Worm (Caenorhabditis elegans): ENCODE results near the gene itm-2.

itm-2 gene

DNA sequence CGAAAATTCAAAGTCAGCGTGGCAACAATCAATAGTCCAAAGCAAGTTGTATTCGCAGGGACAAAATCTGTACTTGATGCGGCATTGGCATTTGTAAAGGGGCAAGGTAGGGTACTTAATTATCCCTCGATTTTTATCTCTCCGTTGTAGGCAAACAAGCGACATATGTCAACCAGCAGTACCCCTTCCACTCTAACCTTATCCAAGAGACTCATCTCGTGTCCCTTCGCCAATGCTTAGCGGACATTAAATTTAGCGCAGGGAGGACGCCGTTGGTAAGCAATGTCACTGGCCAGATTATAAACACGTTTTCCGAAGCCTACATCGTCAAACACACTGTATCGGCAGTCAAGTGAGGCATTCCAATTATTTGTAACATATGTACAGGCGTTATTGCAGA, 15.6 kb upstream of the itm-2 start (continued):
- TF ChIP-seq aly-2 (tag; optimal IDR thresholded peaks at IDR 0.05) (peak; percentile 94), nhr-19 (GFP tag; conservative IDR thresholded peaks at IDR 0.05) (peak; percentile 97), ets-5 (GFP tag; IDR thresholded peaks at IDR 0.05) (no peak), ztf-11 (tag; optimal IDR thresholded peaks at IDR 0.05) (peak in 1 of 2 experiments; percentile 95), mdl-1 (tag; optimal IDR thresholded peaks at IDR 0.05) (peak; percentile 0 to 96), xbp-1 (tag; optimal IDR thresholded peaks at IDR 0.05) (peak; percentile 96), hlh-17 (GFP tag; optimal IDR thresholded peaks at IDR 0.05; ENCODE audit: borderline replicate concordance) (no peak), lin-13 (GFP tag; optimal IDR thresholded peaks at IDR 0.05) (peak; percentile 96), isw-1 (GFP tag; IDR thresholded peaks at IDR 0.05) (peak; percentile 84), mef-2 (tag; optimal IDR thresholded peaks at IDR 0.05) (peak; percentile 93), dpl-1 (GFP tag; optimal IDR thresholded peaks at IDR 0.05) (peak; percentile 35 to 67 (median 62)), egl-13 (tag; optimal IDR thresholded peaks at IDR 0.05) (peak; percentile 95), fkh-4 (tag; optimal IDR thresholded peaks at IDR 0.05; ENCODE audit: borderline replicate concordance) (peak; percentile 90), lin-35 (GFP tag; optimal IDR thresholded peaks at IDR 0.05) (peak; percentile 70 to 93), elt-3 (tag; optimal IDR thresholded peaks at IDR 0.05) (peak; percentile 65 to 98 (median 86)), ceh-82 (tag; optimal IDR thresholded peaks at IDR 0.05) (peak; percentile 98 to 99 (median 98)), snpc-4 (tag; optimal IDR thresholded peaks at IDR 0.05) (peak; percentile 83), nhr-20 (tag; optimal IDR thresholded peaks at IDR 0.05) (peak; percentile 98), aha-1 (tag; optimal IDR thresholded peaks at IDR 0.05) (peak; percentile 81), rnt-1 (tag; optimal IDR thresholded peaks at IDR 0.05) (peak; percentile 97), unc-62 (GFP tag; optimal IDR thresholded peaks at IDR 0.05) (no peak), ceh-88 (GFP tag; IDR thresholded peaks at IDR 0.05) (peak; percentile 91), zip-4 (GFP tag; optimal IDR thresholded peaks at IDR 0.05) (peak; percentile 94), elt-2 (tag; optimal IDR thresholded peaks at IDR 0.05) (peak; percentile 89), lin-14 (GFP tag; optimal IDR thresholded peaks at IDR 0.05) (peak; percentile 95), blmp-1 (tag; optimal IDR thresholded peaks at IDR 0.05) (peak; percentile 43), ztf-4 (tag; optimal IDR thresholded peaks at IDR 0.05) (peak; percentile 99), ceh-63 (GFP tag; optimal IDR thresholded peaks at IDR 0.05) (peak; percentile 97), nhr-77 (tag; optimal IDR thresholded peaks at IDR 0.05) (peak; percentile 97), C34B4.2 (tag; optimal IDR thresholded peaks at IDR 0.05) (peak; percentile 16), C04F5.9 (tag; optimal IDR thresholded peaks at IDR 0.05) (peak; percentile 87), nhr-47 (tag; optimal IDR thresholded peaks at IDR 0.05) (peak; percentile 99), skn-1 (tag; optimal IDR thresholded peaks at IDR 0.05) (peak; percentile 94), zag-1 (tag; optimal IDR thresholded peaks at IDR 0.05) (no peak), nhr-28 (tag; optimal IDR thresholded peaks at IDR 0.05) (no peak), fkh-8 (tag; optimal IDR thresholded peaks at IDR 0.05) (peak; percentile 93), vab-15 (tag; optimal IDR thresholded peaks at IDR 0.05) (peak; percentile 81), nhr-12 (tag; optimal IDR thresholded peaks at IDR 0.05) (peak; percentile 63), lir-3 (tag; optimal IDR thresholded peaks at IDR 0.05; ENCODE audit: poor library complexity) (peak; percentile 85), nhr-237 (tag; optimal IDR thresholded peaks at IDR 0.05) (peak; percentile 95), lin-15B (tag; optimal IDR thresholded peaks at IDR 0.05) (no peak), tbx-2 (tag; optimal IDR thresholded peaks at IDR 0.05) (peak; percentile 98), F16B12.6 (tag; optimal IDR thresholded peaks at IDR 0.05) (no peak), irx-1 (tag; optimal IDR thresholded peaks at IDR 0.05) (peak; percentile 97)
